Worm (Caenorhabditis elegans) whole organism, young adult: ENCODE results near the gene sdz-10.

Source experiments
- B0019.2 ChIP-seq: fragments of 200-800 bp; sonication (Bioruptor generic); conservative IDR thresholded peaks from 2 replicates; pipeline ENCODE4 v1.3.6; 2022; ENCODE audit warnings: missing genetic modification reagents, missing genetic modification characterization, missing compliant biosample characterization
- ama-1 ChIP-seq, 3 experiments: fragments of 150-350 bp in 1 of 3; sonication (generic microtip) in 2 of 3; optimal IDR thresholded peaks; 2 replicates each; lab custom pipeline; 2014 to 2018; ENCODE audit warnings: missing biosample characterization in 2 of 3, missing genetic modification characterization in 2 of 3, missing genetic modification reagents in 2 of 3
- ets-4 ChIP-seq: fragments of 200-800 bp; sonication (Bioruptor generic); optimal IDR thresholded peaks from 2 replicates; lab custom pipeline; 2018; ENCODE audit warnings: mild to moderate bottlenecking, missing genetic modification characterization, missing compliant biosample characterization
- let-526 ChIP-seq: fragments of 200-800 bp; sonication (Bioruptor generic); IDR thresholded peaks from 2 replicates; pipeline ENCODE4 v1.3.6; 2022; ENCODE audit warnings: missing genetic modification reagents, missing genetic modification characterization, missing compliant biosample characterization
- madf-10 ChIP-seq: sonication (generic microtip); optimal IDR thresholded peaks from 2 replicates; lab custom pipeline; 2016; ENCODE audit warnings: mild to moderate bottlenecking, missing genetic modification characterization, missing compliant biosample characterization
- nhr-27 ChIP-seq: fragments of 200-800 bp; sonication (Bioruptor generic); optimal IDR thresholded peaks from 2 replicates; lab custom pipeline; 2018; ENCODE audit warnings: mild to moderate bottlenecking, missing genetic modification characterization, moderate library complexity, missing compliant biosample characterization
- unc-62 ChIP-seq: fragments of 150-350 bp; optimal IDR thresholded peaks from 2 replicates; lab custom pipeline; 2014; ENCODE audit warnings: missing biosample characterization, missing genetic modification reagents, missing genetic modification characterization
- zim-3 ChIP-seq: sonication (generic microtip); optimal IDR thresholded peaks from 2 replicates; lab custom pipeline; 2017; ENCODE audit warnings: mild to moderate bottlenecking, missing genetic modification characterization, moderate library complexity, missing compliant biosample characterization
- ztf-26 ChIP-seq: sonication (generic microtip); optimal IDR thresholded peaks from 2 replicates; lab custom pipeline; 2017; ENCODE audit warnings: missing genetic modification characterization, missing compliant biosample characterization

- TF ChIP-seq ets-4 (GFP tag; lab: Kevin White, UChicago) (no peak), B0019.2 (no peak), madf-10 (no peak), let-526 (no peak), ama-1 (optimal IDR thresholded peaks at IDR 0.05; lab: Kevin White, UChicago) (no peak), ama-1 (GFP tag; optimal IDR thresholded peaks at IDR 0.05; lab: Kevin White, UChicago) (no peak), ztf-26 (tag; lab: Kevin White, UChicago) (no peak), unc-62 (no peak), zim-3 (tag; lab: Kevin White, UChicago) (no peak), nhr-27 (no peak)
Measured at ce11 chrII:2769021-2769420, 3.0 kb downstream of the sdz-10 start, which contains the start of gene F08D12.7.
